Fruit fly (Drosophila melanogaster): ENCODE measurements around the gene inaF-D.

Gene inaF-D

dm6 chrX:11720138-11720537 lies 8.8 kb downstream of the inaF-D start, which contains the start of gene Tango10 (continued):
- TF ChIP-seq CG9817 (tag; optimal IDR thresholded peaks at IDR 0.05) (peak; percentile 43), CG15514 (GFP tag; optimal IDR thresholded peaks at IDR 0.05) (peak; percentile 84), Hmx (GFP tag; optimal IDR thresholded peaks at IDR 0.05) (peak; percentile 17), Pdp1 (GFP tag; optimal IDR thresholded peaks at IDR 0.05) (peak; percentile 35 to 55), z (GFP tag; IDR thresholded peaks at IDR 0.05) (no peak), gt (GFP tag; IDR thresholded peaks at IDR 0.05) (no peak), sna (GFP tag; IDR thresholded peaks at IDR 0.05; ENCODE audit: partially characterized antibody) (peak; percentile 91), Adf1 (GFP tag; IDR thresholded peaks at IDR 0.05) (no peak), ci (GFP tag; IDR thresholded peaks at IDR 0.05) (peak; percentile 61; the same call in 2 of the 3 replicates), CG32767 (GFP tag; IDR thresholded peaks at IDR 0.05) (peak; percentile 25; the same call in 1 of the 2 replicates), lov (optimal IDR thresholded peaks at IDR 0.05) (no peak), lov (GFP tag; IDR thresholded peaks at IDR 0.05) (no peak), gce (GFP tag; IDR thresholded peaks at IDR 0.05) (no peak), NC2α (GFP tag; optimal IDR thresholded peaks at IDR 0.05) (no peak), crp (GFP tag; optimal IDR thresholded peaks at IDR 0.05) (peak in 1 of 2 experiments; percentile 61), Sox100B (GFP tag; optimal IDR thresholded peaks at IDR 0.05) (no peak), CG9797 (GFP tag; optimal IDR thresholded peaks at IDR 0.05) (peak; percentile 38), Vsx1 (GFP tag; optimal IDR thresholded peaks at IDR 0.05) (no peak), gem (tag; optimal IDR thresholded peaks at IDR 0.05) (peak; percentile 76), CG11247 (GFP tag; IDR thresholded peaks at IDR 0.05) (no peak), sim (GFP tag; IDR thresholded peaks at IDR 0.05) (no peak), Oaz (GFP tag; IDR thresholded peaks at IDR 0.05) (0 out of 2 replicates have a peak, but pooled peaks have one; percentile 13), ara (GFP tag; IDR thresholded peaks at IDR 0.05) (peak; percentile 18; the same call in 1 of the 2 replicates), Ets97D (GFP tag; optimal IDR thresholded peaks at IDR 0.05) (peak; percentile 66), jumu (GFP tag; optimal IDR thresholded peaks at IDR 0.05) (no peak), CG1024 (GFP tag; IDR thresholded peaks at IDR 0.05) (no peak), CG14050 (GFP tag; IDR thresholded peaks at IDR 0.05) (0 out of 3 replicates have a peak, but pooled peaks have one; percentile 11), CG12104 (GFP tag; optimal IDR thresholded peaks at IDR 0.05) (no peak), ftz-f1 (GFP tag; optimal IDR thresholded peaks at IDR 0.05) (no peak), kah (GFP tag; optimal IDR thresholded peaks at IDR 0.05) (no peak), B-H1 (GFP tag; IDR thresholded peaks at IDR 0.05) (no peak), her (GFP tag; optimal IDR thresholded peaks at IDR 0.05) (peak; percentile 20), CG4360 (GFP tag; IDR thresholded peaks at IDR 0.05) (no peak), CG4730 (GFP tag; IDR thresholded peaks at IDR 0.05) (no peak), CG30403 (GFP tag; optimal IDR thresholded peaks at IDR 0.05) (peak; percentile 65), fu2 (GFP tag; optimal IDR thresholded peaks at IDR 0.05) (peak; percentile 51), sr (GFP tag; IDR thresholded peaks at IDR 0.05) (no peak), Scr (GFP tag; IDR thresholded peaks at IDR 0.05; ENCODE audit: partially characterized antibody) (peak; percentile 83), Myb (GFP tag; optimal IDR thresholded peaks at IDR 0.05) (peak; percentile 61), sc (optimal IDR thresholded peaks at IDR 0.05) (no peak), sc (GFP tag; optimal IDR thresholded peaks at IDR 0.05) (no peak), trh (GFP tag; optimal IDR thresholded peaks at IDR 0.05) (peak; percentile 7), shn (GFP tag; optimal IDR thresholded peaks at IDR 0.05) (peak; percentile 19), CG10543 (GFP tag; optimal IDR thresholded peaks at IDR 0.05) (no peak), Six4 (GFP tag; optimal IDR thresholded peaks at IDR 0.05) (no peak), CG17568 (GFP tag; optimal IDR thresholded peaks at IDR 0.05) (no peak), ATbp (GFP tag; optimal IDR thresholded peaks at IDR 0.05) (no peak), CG10321 (GFP tag; IDR thresholded peaks at IDR 0.05) (no peak), NFAT (GFP tag; IDR thresholded peaks at IDR 0.05) (0 out of 2 replicates have a peak, but pooled peaks have one; percentile 22), CG12299 (tag; optimal IDR thresholded peaks at IDR 0.05) (no peak), tx (GFP tag; optimal IDR thresholded peaks at IDR 0.05) (peak; percentile 18), tgo (GFP tag; IDR thresholded peaks at IDR 0.05) (peak; percentile 37; the same call in 2 of the 3 replicates)

Data from whole organism, embryonic.